Fruit fly (Drosophila melanogaster): ENCODE results near the gene dec.

- TF ChIP-seq CG14711 (tag; optimal IDR thresholded peaks at IDR 0.05) (no peak), CG1620 (GFP tag; optimal IDR thresholded peaks at IDR 0.05) (peak; percentile 17), kay (GFP tag; ENCODE audit: borderline replicate concordance) (no peak), Crg-1 (GFP tag; optimal IDR thresholded peaks at IDR 0.05) (no peak), CG7101 (tag; optimal IDR thresholded peaks at IDR 0.05) (peak; percentile 17), CG12768 (GFP tag; optimal IDR thresholded peaks at IDR 0.05) (no peak), cic (GFP tag; optimal IDR thresholded peaks at IDR 0.05) (no peak), CG5204 (GFP tag; optimal IDR thresholded peaks at IDR 0.05) (no peak)
These were observed 19.5 kb upstream of the dec start for dm6 chrX:7892539-7892899.

All from whole organism, adult.